Worm (Caenorhabditis elegans): ENCODE measurements around the gene dpy-27.

ce11 chrIII:3831798-3832197 is 12.3 kb upstream of the dpy-27 start:
- TF ChIP-seq nhr-11 (tag; optimal IDR thresholded peaks at IDR 0.05), result no peak
- TF ChIP-seq ZK546.5 (tag; optimal IDR thresholded peaks at IDR 0.05), result no peak
- no peak for TF ChIP-seq aly-2 (tag; optimal IDR thresholded peaks at IDR 0.05)
